Worm (Caenorhabditis elegans): ENCODE results near the gene elt-3.
A peak's percentile ranks its signal among the peaks of the same experiment; 100 is the strongest.

Gene elt-3

DNA sequence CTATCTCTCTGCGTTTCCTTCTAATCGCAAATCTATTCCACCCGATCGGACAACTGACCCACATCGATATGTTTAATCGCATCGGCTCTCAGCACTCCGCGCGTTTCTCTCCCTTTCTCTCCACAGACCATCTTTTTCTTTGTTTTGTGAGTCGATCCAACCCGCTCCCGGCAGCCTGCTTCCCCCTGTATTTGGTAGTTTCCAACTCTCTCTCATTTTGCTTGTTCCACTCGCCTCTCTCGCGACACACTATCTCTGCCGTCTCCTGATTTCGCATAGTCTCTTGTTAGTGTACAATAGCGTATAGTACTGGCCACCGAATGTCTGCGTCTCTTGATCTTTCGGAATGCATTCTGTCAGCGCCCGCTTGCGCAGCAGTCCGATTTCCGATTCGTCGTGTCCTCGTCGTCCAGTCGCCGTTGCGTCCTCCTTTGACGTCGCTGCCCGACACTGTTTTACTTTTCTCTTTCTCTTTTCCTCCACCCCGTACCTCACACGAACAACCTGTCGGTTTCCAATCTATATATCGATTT is 16.0 kb downstream of the elt-3 start:
- TF ChIP-seq cog-1 (tag; optimal IDR thresholded peaks at IDR 0.05) (peak; percentile 46), ztf-23 (GFP tag; IDR thresholded peaks at IDR 0.05) (no peak), flt-1 (GFP tag; IDR thresholded peaks at IDR 0.05) (0 out of 2 replicates have a peak, but pooled peaks have one; percentile 42), ztf-29 (GFP tag; IDR thresholded peaks at IDR 0.05) (peak; percentile 62; the same call in 1 of the 2 replicates)

DNA sequence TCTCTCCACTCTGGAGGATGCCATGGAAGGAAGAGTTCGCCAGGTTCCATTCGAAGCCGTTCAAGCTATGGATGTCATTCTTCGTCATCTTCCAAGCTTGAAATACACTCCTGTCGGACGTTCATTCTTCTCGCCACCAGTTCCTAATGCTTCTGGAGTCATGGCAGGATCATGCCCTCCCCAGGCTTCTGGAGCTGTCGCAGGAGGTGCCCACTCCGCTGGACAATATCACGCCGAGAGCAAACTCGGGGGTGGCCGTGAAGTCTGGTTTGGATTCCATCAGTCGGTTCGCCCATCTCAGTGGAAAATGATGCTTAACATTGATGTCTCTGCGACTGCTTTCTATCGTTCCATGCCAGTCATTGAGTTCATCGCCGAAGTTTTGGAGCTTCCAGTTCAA is 17.7 kb downstream of the elt-3 start:
- TF ChIP-seq tab-1 (GFP tag; IDR thresholded peaks at IDR 0.05) (no peak), ref-1 (GFP tag; conservative IDR thresholded peaks at IDR 0.05) (no peak)

- TF ChIP-seq ztf-23 (GFP tag; IDR thresholded peaks at IDR 0.05) (no peak), med-1 (GFP tag; optimal IDR thresholded peaks at IDR 0.05; ENCODE audit: insufficient read depth) (no peak), flt-1 (GFP tag; IDR thresholded peaks at IDR 0.05) (no peak)
These were observed 23.8 kb downstream of the elt-3 start for ce11 chrX:13958451-13958850.

ce11 chrX:13959383-13959782 is 24.7 kb downstream of the elt-3 start:
- TF ChIP-seq cog-1 (tag; optimal IDR thresholded peaks at IDR 0.05) (no peak), flt-1 (GFP tag; IDR thresholded peaks at IDR 0.05) (no peak), med-1 (GFP tag; optimal IDR thresholded peaks at IDR 0.05; ENCODE audit: insufficient read depth) (no peak), tab-1 (GFP tag; IDR thresholded peaks at IDR 0.05) (no peak), ztf-23 (GFP tag; IDR thresholded peaks at IDR 0.05) (no peak)

- TF ChIP-seq tab-1 (GFP tag; IDR thresholded peaks at IDR 0.05): no peak
- TF ChIP-seq T22C8.4 (GFP tag; IDR thresholded peaks at IDR 0.05): no peak
These were observed 25.2 kb downstream of the elt-3 start, which contains the start of gene syx-2 for ce11 chrX:13959849-13960248. Gene syx-2, plus strand, starts transcription at chrX:13960149.

- TF ChIP-seq med-1 (GFP tag; optimal IDR thresholded peaks at IDR 0.05; ENCODE audit: insufficient read depth) (no peak), klf-2 (GFP tag; conservative IDR thresholded peaks at IDR 0.05) (no peak), cog-1 (tag; optimal IDR thresholded peaks at IDR 0.05) (no peak), ztf-29 (GFP tag; IDR thresholded peaks at IDR 0.05) (no peak), tab-1 (GFP tag; IDR thresholded peaks at IDR 0.05) (no peak), ztf-23 (GFP tag; IDR thresholded peaks at IDR 0.05) (no peak), T22C8.4 (GFP tag; IDR thresholded peaks at IDR 0.05) (no peak), ref-1 (GFP tag; conservative IDR thresholded peaks at IDR 0.05) (no peak)
These were observed 28.5 kb downstream of the elt-3 start, which contains the start of gene F48F7.3 for ce11 chrX:13963203-13963602. Gene F48F7.3, plus strand, starts transcription at chrX:13963503.

DNA sequence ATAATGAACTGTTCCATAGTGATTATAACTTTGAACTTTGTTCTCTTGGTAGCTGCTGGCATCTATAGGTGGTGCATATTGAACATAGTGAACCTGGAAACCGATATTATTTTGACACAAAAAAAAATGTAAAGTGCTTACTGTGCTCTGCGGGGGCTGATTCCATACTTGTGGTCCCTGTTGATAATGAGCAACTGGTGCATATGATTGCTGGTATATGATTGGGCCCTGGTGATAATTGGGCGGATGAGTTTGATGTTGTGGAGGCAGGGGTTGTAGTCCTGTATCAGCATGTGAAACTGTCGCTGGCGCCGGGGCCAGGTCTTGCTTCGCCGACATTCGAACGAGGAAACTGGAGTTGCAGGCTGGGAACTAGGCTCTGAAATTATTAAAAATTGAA is 33.6 kb downstream of the elt-3 start, which contains the start of gene pqn-39:
Gene pqn-39, minus strand, starts transcription at position 385 of the 400 bp plus-strand sequence.
- no peak for TF ChIP-seq cog-1 (tag; optimal IDR thresholded peaks at IDR 0.05)
- no peak for TF ChIP-seq klf-2 (GFP tag; conservative IDR thresholded peaks at IDR 0.05)
- no peak for TF ChIP-seq med-1 (GFP tag; optimal IDR thresholded peaks at IDR 0.05; ENCODE audit: insufficient read depth)
- no peak for TF ChIP-seq T22C8.4 (GFP tag; IDR thresholded peaks at IDR 0.05)
- TF ChIP-seq ref-1 (GFP tag; conservative IDR thresholded peaks at IDR 0.05): no peak
- no peak for TF ChIP-seq ztf-23 (GFP tag; IDR thresholded peaks at IDR 0.05)
- TF ChIP-seq flt-1 (GFP tag; IDR thresholded peaks at IDR 0.05): no peak
- TF ChIP-seq ztf-29 (GFP tag; IDR thresholded peaks at IDR 0.05): no peak
- TF ChIP-seq tab-1 (GFP tag; IDR thresholded peaks at IDR 0.05): no peak

DNA sequence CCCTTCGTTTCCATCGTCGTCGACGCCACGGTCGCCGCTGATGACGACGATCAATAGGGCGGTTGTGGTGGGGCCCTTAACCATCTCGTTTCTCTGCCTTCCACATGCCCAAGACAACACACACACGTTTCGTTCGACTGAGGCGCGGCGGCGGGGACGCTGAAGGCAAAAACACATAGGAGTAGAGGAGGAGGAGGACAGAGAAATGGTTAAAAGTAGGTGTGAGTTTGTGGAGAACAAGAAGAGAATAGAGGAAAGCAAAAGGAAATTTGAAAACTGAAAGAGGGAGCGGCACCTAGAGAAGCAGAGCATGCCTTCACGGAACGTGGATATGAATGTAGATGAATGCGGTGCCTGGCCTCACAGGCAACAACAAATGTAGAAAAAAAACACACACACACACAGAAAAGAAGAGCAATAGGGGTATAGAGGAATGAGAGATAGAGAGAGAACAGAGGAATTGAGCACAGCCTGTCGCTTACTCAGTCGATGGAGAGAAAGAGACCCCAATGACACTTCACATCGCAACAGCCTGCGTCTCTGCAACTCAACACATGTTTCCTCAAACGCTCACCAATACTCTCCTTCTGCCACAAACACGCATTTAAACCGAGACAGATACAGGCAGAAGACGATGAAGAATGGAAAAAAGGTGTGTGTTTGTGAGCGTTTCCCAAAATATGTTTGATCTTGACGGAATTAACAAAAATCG is 34.7 kb downstream of the elt-3 start:
- TF ChIP-seq cog-1 (tag; optimal IDR thresholded peaks at IDR 0.05) (peak; percentile 62), flt-1 (GFP tag; IDR thresholded peaks at IDR 0.05) (no peak), med-1 (GFP tag; optimal IDR thresholded peaks at IDR 0.05; ENCODE audit: insufficient read depth) (no peak), ref-1 (GFP tag; conservative IDR thresholded peaks at IDR 0.05) (no peak), tab-1 (GFP tag; IDR thresholded peaks at IDR 0.05) (0 out of 2 replicates have a peak, but pooled peaks have one; percentile 15), T22C8.4 (GFP tag; IDR thresholded peaks at IDR 0.05) (0 out of 2 replicates have a peak, but pooled peaks have one; percentile 22), ztf-29 (GFP tag; IDR thresholded peaks at IDR 0.05) (no peak), ztf-23 (GFP tag; IDR thresholded peaks at IDR 0.05) (0 out of 2 replicates have a peak, but pooled peaks have one; percentile 19), klf-2 (GFP tag; conservative IDR thresholded peaks at IDR 0.05) (no peak; the same call in 1 of the 2 replicates)

- TF ChIP-seq flt-1 (GFP tag; IDR thresholded peaks at IDR 0.05) (0 out of 2 replicates have a peak, but pooled peaks have one; percentile 20), ztf-23 (GFP tag; IDR thresholded peaks at IDR 0.05) (0 out of 2 replicates have a peak, but pooled peaks have one; percentile 26)
These were observed 38.4 kb downstream of the elt-3 start for ce11 chrX:13973086-13973485.

DNA sequence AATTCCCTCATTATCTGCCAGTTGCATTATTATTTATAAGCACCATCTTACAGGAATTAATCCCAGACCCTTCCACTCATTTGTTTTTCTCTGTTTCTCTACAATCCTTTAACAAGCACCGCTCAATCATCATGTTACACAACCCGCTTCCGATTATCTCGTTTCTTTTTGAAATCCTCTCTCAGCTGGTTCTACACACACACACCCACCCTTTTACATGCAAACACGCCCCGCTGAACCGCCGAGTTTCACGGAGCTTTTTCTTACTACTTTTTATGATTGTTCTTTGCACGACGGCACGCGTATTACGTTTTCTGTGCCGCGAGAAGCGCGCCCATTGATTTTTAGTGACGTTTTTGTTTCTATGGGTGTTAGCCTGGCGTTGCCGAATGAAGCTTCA is 39.1 kb downstream of the elt-3 start:
- TF ChIP-seq ztf-29 (GFP tag; IDR thresholded peaks at IDR 0.05): no peak
- TF ChIP-seq klf-2 (GFP tag; conservative IDR thresholded peaks at IDR 0.05): no peak
- no peak for TF ChIP-seq cog-1 (tag; optimal IDR thresholded peaks at IDR 0.05)
- no peak for TF ChIP-seq ztf-23 (GFP tag; IDR thresholded peaks at IDR 0.05)
- TF ChIP-seq med-1 (GFP tag; optimal IDR thresholded peaks at IDR 0.05; ENCODE audit: insufficient read depth): no peak
- TF ChIP-seq flt-1 (GFP tag; IDR thresholded peaks at IDR 0.05): no peak
- TF ChIP-seq T22C8.4 (GFP tag; IDR thresholded peaks at IDR 0.05): no peak
- TF ChIP-seq ref-1 (GFP tag; conservative IDR thresholded peaks at IDR 0.05): no peak
- TF ChIP-seq tab-1 (GFP tag; IDR thresholded peaks at IDR 0.05): no peak
